Fruit fly (Drosophila melanogaster) whole organism, embryonic: ENCODE results near the gene CG7381.

ENCODE experiments used
- B-H2 ChIP-seq: fragments of 200-800 bp; sonication (Bioruptor generic); optimal IDR thresholded peaks from 2 replicates; lab custom pipeline; 2018; ENCODE audit warnings: missing biosample characterization, mild to moderate bottlenecking, missing genetic modification characterization
- CG10431 ChIP-seq: fragments of 200-800 bp; sonication (Bioruptor generic); optimal IDR thresholded peaks from 3 replicates; lab custom pipeline; 2018; ENCODE audit warnings: missing biosample characterization, mild to moderate bottlenecking, missing genetic modification characterization
- CG12744 ChIP-seq: fragments of 200-800 bp; sonication (Bioruptor generic); optimal IDR thresholded peaks from 2 replicates; lab custom pipeline; 2016; ENCODE audit warnings: missing biosample characterization, missing genetic modification characterization
- CG14667 ChIP-seq: fragments of 200-800 bp; sonication (Bioruptor generic); IDR thresholded peaks from 2 replicates; pipeline ENCODE4 v1.3.6; 2022; ENCODE audit warnings: missing biosample characterization, missing genetic modification characterization
- CG17186 ChIP-seq: fragments of 200-800 bp; sonication (Bioruptor generic); optimal IDR thresholded peaks from 3 replicates; lab custom pipeline; 2017; ENCODE audit warnings: missing biosample characterization, missing genetic modification reagents, missing genetic modification characterization
- CG18262 ChIP-seq: fragments of 200-800 bp; optimal IDR thresholded peaks from 3 replicates; lab custom pipeline; 2019; ENCODE audit warnings: missing biosample characterization, mild to moderate bottlenecking, missing genetic modification characterization, moderate library complexity
- CG18599 ChIP-seq: fragments of 200-800 bp; sonication (Bioruptor generic); optimal IDR thresholded peaks from 3 replicates; lab custom pipeline; 2017; ENCODE audit warnings: missing biosample characterization, missing genetic modification characterization, mild to moderate bottlenecking, moderate library complexity, missing genetic modification reagents
- CG2199 ChIP-seq: fragments of 200-800 bp; sonication (Bioruptor generic); IDR thresholded peaks from 3 replicates; pipeline ENCODE4 v1.3.6; 2022; ENCODE audit warnings: missing biosample characterization, missing genetic modification characterization
- CG2712 ChIP-seq: fragments of 200-800 bp; optimal IDR thresholded peaks from 3 replicates; lab custom pipeline; 2019; ENCODE audit warnings: missing biosample characterization, mild to moderate bottlenecking, missing genetic modification characterization, moderate library complexity
- CG2889 ChIP-seq: fragments of 200-800 bp; sonication (Bioruptor generic); IDR thresholded peaks from 3 replicates; pipeline ENCODE4 v1.3.6; 2022; ENCODE audit warnings: missing biosample characterization, missing genetic modification characterization
- CG31388 ChIP-seq: fragments of 200-800 bp; sonication (Bioruptor generic); optimal IDR thresholded peaks from 2 replicates; lab custom pipeline; 2016; ENCODE audit warnings: missing biosample characterization, missing genetic modification characterization
- CG6254 ChIP-seq: fragments of 200-800 bp; sonication (Bioruptor generic); optimal IDR thresholded peaks from 3 replicates; lab custom pipeline; 2017; ENCODE audit warnings: mild to moderate bottlenecking, missing biosample characterization, missing genetic modification reagents, missing genetic modification characterization
- CG6683 ChIP-seq: fragments of 200-800 bp; sonication (Bioruptor generic); optimal IDR thresholded peaks from 2 replicates; lab custom pipeline; 2017; ENCODE audit warnings: missing biosample characterization, mild to moderate bottlenecking, missing genetic modification characterization, missing genetic modification reagents
- CG7271 ChIP-seq: fragments of 200-800 bp; sonication (Bioruptor generic); optimal IDR thresholded peaks from 2 replicates; lab custom pipeline; 2018; ENCODE audit warnings: missing biosample characterization, mild to moderate bottlenecking, missing genetic modification characterization, moderate library complexity
- CG7357 ChIP-seq: fragments of 200-800 bp; sonication (Bioruptor generic); IDR thresholded peaks from 3 replicates; pipeline ENCODE4 v1.3.6; 2022; ENCODE audit warnings: missing biosample characterization, missing genetic modification characterization
- CG8281 ChIP-seq: fragments of 200-800 bp; sonication (Bioruptor generic); optimal IDR thresholded peaks from 2 replicates; lab custom pipeline; 2018; ENCODE audit warnings: missing biosample characterization, mild to moderate bottlenecking, missing genetic modification characterization, moderate library complexity
- CG9215 ChIP-seq: fragments of 200-800 bp; sonication (Bioruptor generic); IDR thresholded peaks from 2 replicates; pipeline ENCODE4 v1.3.6; 2022; ENCODE audit warnings: missing biosample characterization, missing genetic modification characterization
- Eip74EF ChIP-seq, 2 experiments: fragments of 200-800 bp in 1 of 2; fragments of >200 bp in 1 of 2; sonication (Bioruptor generic) in 1 of 2; optimal IDR thresholded peaks; 2 replicates each; lab custom pipeline; 2017 to 2019; ENCODE audit warnings: missing biosample characterization in 2 of 2, missing genetic modification characterization in 2 of 2, mild to moderate bottlenecking in 1 of 2, moderate library complexity in 1 of 2
- GATAe ChIP-seq: fragments of 200-800 bp; sonication (Bioruptor generic); conservative IDR thresholded peaks from 2 replicates; pipeline ENCODE4 v1.3.6; 2022; ENCODE audit warnings: missing biosample characterization, missing genetic modification characterization
- Gug ChIP-seq: fragments of 200-800 bp; sonication (Bioruptor generic); IDR thresholded peaks from 4 replicates; pipeline ENCODE4 v1.3.6; 2022; ENCODE audit warnings: missing biosample characterization, missing genetic modification characterization
- H2.0 ChIP-seq: fragments of 200-800 bp; sonication (Bioruptor generic); IDR thresholded peaks from 2 replicates; pipeline ENCODE4 v1.3.6; 2022; ENCODE audit warnings: missing biosample characterization, missing genetic modification characterization
- Hand ChIP-seq: fragments of 200-800 bp; sonication (Bioruptor generic); optimal IDR thresholded peaks from 2 replicates; lab custom pipeline; 2017; ENCODE audit warnings: mild to moderate bottlenecking, missing biosample characterization, missing genetic modification reagents, missing genetic modification characterization
- Hey ChIP-seq: fragments of 200-800 bp; sonication (Bioruptor generic); optimal IDR thresholded peaks from 3 replicates; lab custom pipeline; 2018; ENCODE audit warnings: missing biosample characterization, mild to moderate bottlenecking, missing genetic modification characterization
- MBD-R2 ChIP-seq: fragments of 200-800 bp; sonication (Bioruptor generic); IDR thresholded peaks from 2 replicates; pipeline ENCODE4 v1.3.6; 2022; ENCODE audit warnings: missing biosample characterization, missing genetic modification characterization
- Mad ChIP-seq: fragments of 200-800 bp; sonication (Bioruptor generic); optimal IDR thresholded peaks from 2 replicates; lab custom pipeline; 2016; ENCODE audit warnings: missing biosample characterization, missing genetic modification characterization
- Max ChIP-seq: fragments of 200-800 bp; sonication (Bioruptor generic); optimal IDR thresholded peaks from 2 replicates; lab custom pipeline; 2016; ENCODE audit warnings: missing biosample characterization, mild to moderate bottlenecking, missing genetic modification characterization
- Mes4 ChIP-seq: fragments of 200-800 bp; sonication (Bioruptor generic); optimal IDR thresholded peaks from 2 replicates; lab custom pipeline; 2016; ENCODE audit warnings: missing biosample characterization, missing genetic modification characterization
- Poxn ChIP-seq: fragments of 200-800 bp; sonication (Bioruptor generic); IDR thresholded peaks from 2 replicates; pipeline ENCODE4 v1.3.6; 2022; ENCODE audit warnings: missing biosample characterization, missing genetic modification characterization
- Sin3A ChIP-seq: fragments of >200 bp; optimal IDR thresholded peaks from 2 replicates; lab custom pipeline; 2018
- Six4 ChIP-seq: fragments of 200-800 bp; sonication (Bioruptor generic); optimal IDR thresholded peaks from 2 replicates; lab custom pipeline; 2016; ENCODE audit warnings: missing biosample characterization, missing genetic modification characterization
- Trl ChIP-seq, 3 experiments: fragments of >200 bp in 2 of 3; fragments of 200-800 bp in 1 of 3; sonication (Bioruptor generic) in 1 of 3; optimal IDR thresholded peaks; 2 replicates in 1 of 3; 3 replicates in 2 of 3; lab custom pipeline; 2016 to 2017; ENCODE audit warnings: missing biosample characterization in 1 of 3, missing genetic modification characterization in 1 of 3
- az2 ChIP-seq: fragments of 200-800 bp; sonication (Bioruptor generic); optimal IDR thresholded peaks from 3 replicates; lab custom pipeline; 2016; ENCODE audit warnings: missing biosample characterization, missing genetic modification characterization
- cas ChIP-seq: fragments of 200-800 bp; sonication (Bioruptor generic); IDR thresholded peaks from 2 replicates; pipeline ENCODE4 v1.3.6; 2022; ENCODE audit warnings: missing biosample characterization, missing genetic modification characterization
- gcm ChIP-seq: fragments of 200-800 bp; sonication (Bioruptor generic); optimal IDR thresholded peaks from 2 replicates; lab custom pipeline; 2019; ENCODE audit warnings: missing biosample characterization, mild to moderate bottlenecking, missing genetic modification characterization, moderate library complexity
- grn ChIP-seq: fragments of 200-800 bp; sonication (Bioruptor generic); optimal IDR thresholded peaks from 3 replicates; lab custom pipeline; 2017; ENCODE audit warnings: missing biosample characterization, missing genetic modification characterization
- gro ChIP-seq: fragments of 200-800 bp; sonication (Bioruptor generic); optimal IDR thresholded peaks from 2 replicates; lab custom pipeline; 2016; ENCODE audit warnings: missing biosample characterization, missing genetic modification characterization
- jumu ChIP-seq: fragments of 200-800 bp; sonication (Bioruptor generic); optimal IDR thresholded peaks from 3 replicates; lab custom pipeline; 2016; ENCODE audit warnings: missing biosample characterization, missing genetic modification characterization
- lab ChIP-seq: fragments of 200-800 bp; sonication (Bioruptor generic); optimal IDR thresholded peaks from 3 replicates; lab custom pipeline; 2017; ENCODE audit warnings: missing biosample characterization, missing genetic modification characterization, mild to moderate bottlenecking, moderate library complexity, missing genetic modification reagents
- mam ChIP-seq: fragments of 200-800 bp; sonication (Bioruptor generic); optimal IDR thresholded peaks from 3 replicates; lab custom pipeline; 2016; ENCODE audit warnings: missing biosample characterization, missing genetic modification characterization
- mirr ChIP-seq: fragments of 200-800 bp; sonication (Bioruptor generic); optimal IDR thresholded peaks from 3 replicates; lab custom pipeline; 2018; ENCODE audit warnings: missing biosample characterization, mild to moderate bottlenecking, missing genetic modification characterization
- mld ChIP-seq: fragments of 200-800 bp; sonication (Bioruptor generic); IDR thresholded peaks from 3 replicates; pipeline ENCODE4 v1.3.6; 2022; ENCODE audit warnings: missing biosample characterization, missing genetic modification characterization; ENCODE audit not compliant: partially characterized antibody
- nau ChIP-seq: fragments of 200-800 bp; sonication (Bioruptor generic); optimal IDR thresholded peaks from 3 replicates; lab custom pipeline; 2017; ENCODE audit warnings: missing biosample characterization, mild to moderate bottlenecking, missing genetic modification characterization, missing genetic modification reagents
- nmo ChIP-seq: fragments of 200-800 bp; sonication (Bioruptor generic); optimal IDR thresholded peaks from 2 replicates; lab custom pipeline; 2018; ENCODE audit warnings: missing biosample characterization, mild to moderate bottlenecking, missing genetic modification characterization, moderate library complexity
- oc ChIP-seq: fragments of 200-800 bp; sonication (Bioruptor generic); optimal IDR thresholded peaks from 2 replicates; lab custom pipeline; 2018; ENCODE audit warnings: missing biosample characterization, mild to moderate bottlenecking, missing genetic modification characterization, moderate library complexity
- pnt ChIP-seq: fragments of 200-800 bp; sonication (Bioruptor generic); optimal IDR thresholded peaks from 3 replicates; lab custom pipeline; 2016; ENCODE audit warnings: missing biosample characterization, missing genetic modification characterization
- pum ChIP-seq: fragments of 200-800 bp; sonication (Bioruptor generic); optimal IDR thresholded peaks from 2 replicates; lab custom pipeline; 2016; ENCODE audit warnings: missing biosample characterization, missing genetic modification characterization
- salm ChIP-seq: fragments of 200-800 bp; sonication (Bioruptor generic); optimal IDR thresholded peaks from 2 replicates; lab custom pipeline; 2018; ENCODE audit warnings: missing biosample characterization, mild to moderate bottlenecking, missing genetic modification characterization
- sug ChIP-seq: fragments of 200-800 bp; optimal IDR thresholded peaks from 2 replicates; lab custom pipeline; 2019; ENCODE audit warnings: missing biosample characterization, mild to moderate bottlenecking, missing genetic modification characterization, moderate library complexity
- tap ChIP-seq: fragments of 200-800 bp; optimal IDR thresholded peaks from 3 replicates; lab custom pipeline; 2019; ENCODE audit warnings: missing biosample characterization, mild to moderate bottlenecking, missing genetic modification characterization, moderate library complexity
- vnd ChIP-seq: fragments of 200-800 bp; sonication (Bioruptor generic); IDR thresholded peaks from 3 replicates; pipeline ENCODE4 v1.3.6; 2022; ENCODE audit warnings: missing biosample characterization, missing genetic modification characterization; ENCODE audit not compliant: partially characterized antibody
- vvl ChIP-seq: fragments of 200-800 bp; sonication (Bioruptor generic); IDR thresholded peaks from 2 replicates; pipeline ENCODE4 v1.3.6; 2022; ENCODE audit warnings: missing biosample characterization, missing genetic modification characterization

CG7381 gene

dm6 chr3R:12972106-12972505, 5.2 kb downstream of the CG7381 start:
- no peak for TF ChIP-seq pnt (GFP tag; lab: Kevin White, UChicago)
- no peak for TF ChIP-seq nmo (GFP tag; lab: Kevin White, UChicago)
- TF ChIP-seq tap = no peak
- no peak for TF ChIP-seq CG8281 (tag; lab: Kevin White, UChicago)
- TF ChIP-seq Trl (optimal IDR thresholded peaks at IDR 0.05; lab: Kevin White, UChicago) = no peak
- no peak for TF ChIP-seq Trl (GFP tag; optimal IDR thresholded peaks at IDR 0.05; lab: Kevin White, UChicago)
- TF ChIP-seq Sin3A = no peak
- no peak for TF ChIP-seq CG2712 (tag; lab: Kevin White, UChicago)
- TF ChIP-seq sug (tag; lab: Kevin White, UChicago) = peak; percentile 80
- TF ChIP-seq CG31388 (GFP tag; lab: Kevin White, UChicago) = no peak
- TF ChIP-seq CG14667 (GFP tag; lab: Robert Waterston, UW) = no peak
- TF ChIP-seq pum (GFP tag; lab: Kevin White, UChicago) = no peak
- no peak for TF ChIP-seq CG17186
- TF ChIP-seq CG2199 = no peak
- TF ChIP-seq CG12744 (GFP tag; lab: Kevin White, UChicago) = no peak
- no peak for TF ChIP-seq CG7271 (tag; lab: Kevin White, UChicago)
- TF ChIP-seq MBD-R2 (GFP tag; lab: Robert Waterston, UW) = no peak
- no peak for TF ChIP-seq CG6683 (GFP tag; lab: Kevin White, UChicago)
- no peak for TF ChIP-seq gro
- no peak for TF ChIP-seq Mad
- TF ChIP-seq CG6254 (GFP tag; lab: Kevin White, UChicago) = no peak
- no peak for TF ChIP-seq H2.0
- no peak for TF ChIP-seq salm (tag; lab: Kevin White, UChicago)
- no peak for TF ChIP-seq Six4 (GFP tag; lab: Kevin White, UChicago)
- TF ChIP-seq CG9215 = no peak
- no peak for TF ChIP-seq vvl
- no peak for TF ChIP-seq jumu (GFP tag; lab: Kevin White, UChicago)
- TF ChIP-seq nau = no peak
- no peak for TF ChIP-seq Max (GFP tag; lab: Kevin White, UChicago)
- no peak for TF ChIP-seq Eip74EF (GFP tag; optimal IDR thresholded peaks at IDR 0.05; lab: Kevin White, UChicago)
- TF ChIP-seq cas = no peak
- peak; percentile 76 for TF ChIP-seq GATAe (GFP tag; lab: Robert Waterston, UW)
- no peak for TF ChIP-seq oc (tag; lab: Kevin White, UChicago)
- TF ChIP-seq B-H2 (GFP tag; lab: Kevin White, UChicago) = no peak
- no peak for TF ChIP-seq az2
- no peak for TF ChIP-seq Poxn (GFP tag; lab: Robert Waterston, UW)
- peak; percentile 35; the same call in 1 of the 3 replicates for TF ChIP-seq vnd (GFP tag; lab: Robert Waterston, UW)
- TF ChIP-seq CG18599 (GFP tag; lab: Kevin White, UChicago) = peak; percentile 8
- TF ChIP-seq Mes4 (GFP tag; lab: Kevin White, UChicago) = no peak
- TF ChIP-seq CG2889 (GFP tag; lab: Robert Waterston, UW) = no peak
- TF ChIP-seq mam = no peak
- peak; percentile 92 for TF ChIP-seq Hey
- no peak for TF ChIP-seq Gug
- TF ChIP-seq CG10431 (GFP tag; lab: Kevin White, UChicago) = no peak
- no peak for TF ChIP-seq Hand (GFP tag; lab: Kevin White, UChicago)
- TF ChIP-seq grn (GFP tag; lab: Kevin White, UChicago) = peak; percentile 81
- TF ChIP-seq gcm (GFP tag; lab: Kevin White, UChicago) = no peak
- TF ChIP-seq lab (GFP tag; lab: Kevin White, UChicago) = peak; percentile 3
- TF ChIP-seq mld (GFP tag; lab: Robert Waterston, UW) = no peak
- TF ChIP-seq mirr = peak; percentile 63
- TF ChIP-seq CG7357 = no peak
- TF ChIP-seq CG18262 (tag; lab: Kevin White, UChicago) = no peak
